Worm (Caenorhabditis elegans): ENCODE measurements around the gene syg-2.

Gene syg-2

DNA sequence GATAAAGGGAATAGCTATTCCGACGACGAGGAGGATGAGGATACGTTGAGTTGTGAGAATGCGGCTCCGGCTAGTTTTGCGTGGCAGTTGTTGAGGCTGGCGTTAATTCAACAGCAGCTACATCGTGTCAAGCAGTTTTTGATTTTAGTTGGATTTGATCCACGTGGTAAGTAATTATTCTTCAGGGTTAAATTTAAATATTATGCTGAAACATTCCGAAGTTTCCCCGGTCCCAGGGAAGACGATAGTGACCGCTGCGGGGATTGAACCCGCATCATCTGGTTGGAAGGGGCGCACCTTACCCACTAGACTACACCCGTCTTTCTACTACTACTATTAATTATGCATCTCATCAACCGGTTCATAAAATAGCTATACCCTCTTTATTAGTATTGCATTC is 33.6 kb upstream of the syg-2 start:
- TF ChIP-seq F49E8.2 (tag; optimal IDR thresholded peaks at IDR 0.05; ENCODE audit: insufficient read depth) (no peak), akir-1 (GFP tag; optimal IDR thresholded peaks at IDR 0.05) (no peak), egrh-3 (GFP tag; IDR thresholded peaks at IDR 0.05) (no peak), tbp1 (GFP tag; optimal IDR thresholded peaks at IDR 0.05) (peak; percentile 41), D2030.7 (GFP tag; IDR thresholded peaks at IDR 0.05) (peak; percentile 58), dox-1 (GFP tag; IDR thresholded peaks at IDR 0.05) (peak; percentile 33; the same call in 1 of the 2 replicates), ztf-28 (GFP tag; IDR thresholded peaks at IDR 0.05) (no peak), rpc-1 (optimal IDR thresholded peaks at IDR 0.05) (peak; percentile 30), rpc-1 (tag; optimal IDR thresholded peaks at IDR 0.05) (peak; percentile 65)

DNA sequence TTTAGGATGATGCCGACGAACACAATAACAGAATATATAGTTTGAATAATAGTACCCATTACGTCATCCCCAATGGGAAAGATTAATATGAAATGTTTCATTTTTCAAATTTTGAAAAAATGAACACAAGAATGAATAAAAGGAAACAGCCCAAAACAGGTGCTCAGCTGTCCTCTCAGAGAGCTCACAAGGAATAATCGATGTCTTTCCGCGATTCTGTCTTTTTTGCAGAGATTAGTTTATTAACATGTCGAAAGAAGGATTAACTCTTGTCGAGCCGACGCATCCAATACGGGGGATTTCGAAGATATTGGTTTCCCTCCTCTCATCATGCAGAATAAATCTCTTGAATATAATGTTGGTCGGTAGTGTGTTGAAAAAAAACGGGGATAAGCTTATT is 26.0 kb upstream of the syg-2 start, which contains the start of gene F54E4.2:
Gene F54E4.2, minus strand, starts transcription at position 101 of the 400 bp plus-strand sequence.
- TF ChIP-seq K11D2.4 (GFP tag; IDR thresholded peaks at IDR 0.05) (no peak), zfh-2 (GFP tag; conservative IDR thresholded peaks at IDR 0.05) (no peak), lin-26 (GFP tag; IDR thresholded peaks at IDR 0.05) (no peak), ceh-100 (GFP tag; IDR thresholded peaks at IDR 0.05) (no peak), ekl-4 (GFP tag; IDR thresholded peaks at IDR 0.05) (no peak), attf-5 (GFP tag; optimal IDR thresholded peaks at IDR 0.05) (no peak), T07F8.4 (tag; optimal IDR thresholded peaks at IDR 0.05) (no peak), dpff-1 (tag; optimal IDR thresholded peaks at IDR 0.05) (no peak), lin-35 (GFP tag; optimal IDR thresholded peaks at IDR 0.05) (no peak), madf-3 (GFP tag; IDR thresholded peaks at IDR 0.05) (no peak), cebp-2 (GFP tag; IDR thresholded peaks at IDR 0.05) (no peak), dox-1 (GFP tag; IDR thresholded peaks at IDR 0.05) (no peak), hlh-12 (tag; optimal IDR thresholded peaks at IDR 0.05) (no peak), egl-44 (GFP tag; IDR thresholded peaks at IDR 0.05) (no peak), aptf-3 (GFP tag; IDR thresholded peaks at IDR 0.05) (no peak)

DNA sequence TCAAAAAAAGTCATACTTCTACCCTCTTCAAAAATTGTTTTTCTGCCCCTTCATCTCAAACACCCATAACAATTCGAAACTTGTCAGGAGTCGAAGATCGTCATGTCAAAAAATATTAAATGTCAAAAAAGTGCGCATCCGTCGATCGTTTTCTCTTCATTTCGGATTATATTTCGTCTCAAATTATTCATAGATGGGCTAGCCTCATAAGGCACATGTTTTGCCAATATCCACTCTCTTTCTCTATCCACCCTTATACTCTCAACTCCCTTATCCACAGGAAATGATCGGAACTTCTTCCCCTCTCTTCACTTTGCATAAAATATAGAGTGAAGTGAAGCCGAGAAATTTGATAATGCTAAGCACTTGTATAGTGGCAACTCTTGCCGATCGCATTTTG is 21.1 kb upstream of the syg-2 start:
- TF ChIP-seq ceh-79 (tag; optimal IDR thresholded peaks at IDR 0.05) (no peak), snpc-3.4 (tag; optimal IDR thresholded peaks at IDR 0.05) (no peak), K11D2.4 (GFP tag; IDR thresholded peaks at IDR 0.05) (no peak), egl-44 (GFP tag; IDR thresholded peaks at IDR 0.05) (no peak), ZK185.1 (tag; optimal IDR thresholded peaks at IDR 0.05; ENCODE audit: poor library complexity, severe bottlenecking) (no peak), aptf-2 (GFP tag; conservative IDR thresholded peaks at IDR 0.05) (no peak), mel-28 (tag; optimal IDR thresholded peaks at IDR 0.05; ENCODE audit: borderline replicate concordance) (no peak), hrde-1 (tag; optimal IDR thresholded peaks at IDR 0.05; ENCODE audit: borderline replicate concordance) (no peak), B0035.1 (tag; optimal IDR thresholded peaks at IDR 0.05) (no peak), egl-18 (GFP tag; IDR thresholded peaks at IDR 0.05) (no peak), ceh-100 (GFP tag; IDR thresholded peaks at IDR 0.05) (no peak), tbp1 (GFP tag; optimal IDR thresholded peaks at IDR 0.05) (no peak), T07F8.4 (tag; optimal IDR thresholded peaks at IDR 0.05) (no peak), F49E8.2 (tag; optimal IDR thresholded peaks at IDR 0.05; ENCODE audit: insufficient read depth) (no peak), gei-17 (GFP tag; optimal IDR thresholded peaks at IDR 0.05) (no peak)

DNA sequence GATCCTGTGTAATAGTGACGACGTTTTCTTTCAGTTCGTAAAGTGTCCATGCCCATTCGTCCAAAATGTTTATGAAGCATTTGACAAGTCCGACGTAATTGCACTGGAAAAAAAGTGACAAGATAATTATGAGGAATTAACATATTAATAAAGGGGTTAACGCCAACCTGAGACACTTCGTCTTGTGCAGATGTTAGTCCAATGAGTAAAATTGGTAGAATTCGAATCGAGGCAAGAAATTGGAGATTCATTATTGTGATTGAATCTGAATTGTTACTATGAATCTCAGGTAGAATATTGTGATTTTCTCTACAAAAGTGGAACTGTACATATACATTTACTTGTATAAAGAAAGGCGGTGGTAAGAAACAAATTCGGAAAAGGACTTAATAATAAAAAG is 18.6 kb upstream of the syg-2 start, which contains the start of gene F54E4.3:
Gene F54E4.3, minus strand, starts transcription at position 265 of the 400 bp plus-strand sequence.
- TF ChIP-seq T07F8.4 (tag; optimal IDR thresholded peaks at IDR 0.05): no peak
- TF ChIP-seq dpl-1 (GFP tag; optimal IDR thresholded peaks at IDR 0.05): no peak
- no peak for TF ChIP-seq unc-62 (GFP tag; optimal IDR thresholded peaks at IDR 0.05)

All from whole organism, young adult.